Worm (Caenorhabditis elegans) whole organism, L3 larva: ENCODE results near the gene F35A5.5.

Experiments used
- elt-1 ChIP-seq: fragments of 150-350 bp; optimal IDR thresholded peaks from 2 replicates; lab custom pipeline; 2014; ENCODE audit warnings: missing biosample characterization, missing genetic modification characterization
- nhr-11 ChIP-seq: fragments of 150-350 bp; optimal IDR thresholded peaks from 2 replicates; lab custom pipeline; 2014; ENCODE audit warnings: missing biosample characterization, missing genetic modification characterization
- nhr-77 ChIP-seq: fragments of 150-350 bp; optimal IDR thresholded peaks from 2 replicates; lab custom pipeline; 2014; ENCODE audit warnings: missing biosample characterization, missing genetic modification characterization
- snpc-4 ChIP-seq: fragments of 150-350 bp; optimal IDR thresholded peaks from 2 replicates; lab custom pipeline; 2014; ENCODE audit warnings: missing biosample characterization, missing genetic modification characterization

- TF ChIP-seq snpc-4 (no peak), nhr-11 (tag; lab: Kevin White, UChicago) (no peak), elt-1 (no peak), nhr-77 (tag; lab: Kevin White, UChicago) (no peak)
Measured at ce11 chrX:3759820-3760219, 35.7 kb downstream of the F35A5.5 start.
